Worm (Caenorhabditis elegans) whole organism, mixed stage, embryonic: ENCODE results near the gene clec-88.

Experiments used
- M03D4.4 ChIP-seq: sonication (generic microtip); optimal IDR thresholded peaks from 2 replicates; lab custom pipeline; 2017; ENCODE audit warnings: mild to moderate bottlenecking, missing genetic modification characterization, missing compliant biosample characterization
- bed-3 ChIP-seq: fragments of 200-800 bp; sonication (Bioruptor generic); optimal IDR thresholded peaks from 3 replicates; lab custom pipeline; 2018; ENCODE audit warnings: mild to moderate bottlenecking, missing genetic modification characterization, moderate library complexity, missing compliant biosample characterization
- ceh-39 ChIP-seq: fragments of 150-350 bp; optimal IDR thresholded peaks from 2 replicates; lab custom pipeline; 2014; ENCODE audit warnings: missing biosample characterization, missing genetic modification characterization
- ceh-43 ChIP-seq: fragments of 200-800 bp; sonication (Bioruptor generic); optimal IDR thresholded peaks from 2 replicates; lab custom pipeline; 2018; ENCODE audit warnings: mild to moderate bottlenecking, missing genetic modification characterization, moderate library complexity, missing compliant biosample characterization
- ceh-83 ChIP-seq: fragments of 200-800 bp; sonication (Bioruptor generic); optimal IDR thresholded peaks from 2 replicates; lab custom pipeline; 2018; ENCODE audit warnings: mild to moderate bottlenecking, missing genetic modification characterization, missing compliant biosample characterization
- ces-1 ChIP-seq: fragments of 150-350 bp; optimal IDR thresholded peaks from 2 replicates; lab custom pipeline; 2014; ENCODE audit warnings: missing biosample characterization, missing genetic modification reagents, missing genetic modification characterization
- cnd-1 ChIP-seq: fragments of 200-800 bp; sonication (Bioruptor generic); optimal IDR thresholded peaks from 2 replicates; lab custom pipeline; 2018; ENCODE audit warnings: mild to moderate bottlenecking, missing genetic modification characterization, missing compliant biosample characterization
- drap-1 ChIP-seq: fragments of 200-800 bp; sonication (Bioruptor generic); optimal IDR thresholded peaks from 3 replicates; lab custom pipeline; 2018; ENCODE audit warnings: mild to moderate bottlenecking, missing genetic modification characterization, missing compliant biosample characterization
- elt-1 ChIP-seq: sonication (generic microtip); optimal IDR thresholded peaks from 2 replicates; lab custom pipeline; 2017; ENCODE audit warnings: missing genetic modification characterization, mild to moderate bottlenecking, missing compliant biosample characterization, antibody characterized with exemption, moderate library complexity, borderline replicate concordance; ENCODE audit not compliant: insufficient read depth
- elt-3 ChIP-seq: fragments of 150-350 bp; optimal IDR thresholded peaks from 2 replicates; lab custom pipeline; 2014; ENCODE audit warnings: missing biosample characterization, missing genetic modification characterization
- ham-2 ChIP-seq: fragments of 200-800 bp; sonication (Bioruptor generic); optimal IDR thresholded peaks from 2 replicates; lab custom pipeline; 2018; ENCODE audit warnings: mild to moderate bottlenecking, missing genetic modification characterization, missing compliant biosample characterization
- hlh-1 ChIP-seq: fragments of 150-350 bp; optimal IDR thresholded peaks from 2 replicates; lab custom pipeline; 2014; ENCODE audit warnings: missing biosample characterization, missing genetic modification reagents, missing genetic modification characterization
- lin-13 ChIP-seq: fragments of 150-350 bp; optimal IDR thresholded peaks from 2 replicates; lab custom pipeline; 2014; ENCODE audit warnings: missing biosample characterization, missing genetic modification characterization
- lin-32 ChIP-seq: fragments of 200-800 bp; sonication (Bioruptor generic); optimal IDR thresholded peaks from 2 replicates; lab custom pipeline; 2018; ENCODE audit warnings: mild to moderate bottlenecking, missing genetic modification characterization, missing compliant biosample characterization
- lsy-2 ChIP-seq: fragments of 150-350 bp; optimal IDR thresholded peaks from 2 replicates; lab custom pipeline; 2014; ENCODE audit warnings: missing biosample characterization, missing genetic modification characterization
- mep-1 ChIP-seq: fragments of 150-350 bp; optimal IDR thresholded peaks from 2 replicates; lab custom pipeline; 2017; ENCODE audit warnings: missing biosample characterization, missing genetic modification reagents, missing genetic modification characterization, inconsistent platforms
- mls-2 ChIP-seq: sonication (generic microtip); optimal IDR thresholded peaks from 2 replicates; lab custom pipeline; 2016; ENCODE audit warnings: mild to moderate bottlenecking, missing genetic modification characterization, moderate library complexity, missing compliant biosample characterization
- nhr-12 ChIP-seq: fragments of 150-350 bp; optimal IDR thresholded peaks from 2 replicates; lab custom pipeline; 2014; ENCODE audit warnings: missing biosample characterization, missing genetic modification characterization
- nhr-2 ChIP-seq: fragments of 150-350 bp; optimal IDR thresholded peaks from 2 replicates; lab custom pipeline; 2014; ENCODE audit warnings: missing biosample characterization, missing genetic modification characterization
- nhr-237 ChIP-seq: fragments of 150-350 bp; optimal IDR thresholded peaks from 2 replicates; lab custom pipeline; 2014; ENCODE audit warnings: missing biosample characterization, missing genetic modification characterization
- nhr-28 ChIP-seq: fragments of 150-350 bp; optimal IDR thresholded peaks from 2 replicates; lab custom pipeline; 2014; ENCODE audit warnings: missing biosample characterization, missing genetic modification characterization
- nhr-76 ChIP-seq: sonication (generic microtip); optimal IDR thresholded peaks from 2 replicates; lab custom pipeline; 2017; ENCODE audit warnings: missing biosample characterization, missing genetic modification characterization
- snpc-4 ChIP-seq: fragments of 150-350 bp; optimal IDR thresholded peaks from 2 replicates; lab custom pipeline; 2014; ENCODE audit warnings: missing biosample characterization, missing genetic modification characterization
- sptf-1 ChIP-seq: sonication (generic microtip); optimal IDR thresholded peaks from 2 replicates; lab custom pipeline; 2017; ENCODE audit warnings: mild to moderate bottlenecking, missing genetic modification characterization, moderate library complexity, missing compliant biosample characterization
- tbx-8 ChIP-seq: fragments of 200-800 bp; sonication (Bioruptor generic); optimal IDR thresholded peaks from 2 replicates; lab custom pipeline; 2018; ENCODE audit warnings: mild to moderate bottlenecking, missing genetic modification characterization, moderate library complexity, missing compliant biosample characterization
- unc-120 ChIP-seq: sonication (generic microtip); optimal IDR thresholded peaks from 2 replicates; lab custom pipeline; 2017; ENCODE audit warnings: missing genetic modification characterization, missing compliant biosample characterization; ENCODE audit not compliant: poor library complexity, severe bottlenecking
- unc-39 ChIP-seq: fragments of 150-350 bp; optimal IDR thresholded peaks from 2 replicates; lab custom pipeline; 2014; ENCODE audit warnings: missing biosample characterization, missing genetic modification characterization
- unc-62 ChIP-seq: fragments of 150-350 bp; optimal IDR thresholded peaks from 2 replicates; lab custom pipeline; 2014; ENCODE audit warnings: missing biosample characterization, missing genetic modification reagents, missing genetic modification characterization
- zip-8 ChIP-seq: fragments of 150-350 bp; optimal IDR thresholded peaks from 2 replicates; lab custom pipeline; 2014; ENCODE audit warnings: missing biosample characterization, missing genetic modification characterization
- ztf-11 ChIP-seq: fragments of 150-350 bp; optimal IDR thresholded peaks from 2 replicates; lab custom pipeline; 2014; ENCODE audit warnings: missing biosample characterization, missing genetic modification characterization

clec-88 gene

DNA sequence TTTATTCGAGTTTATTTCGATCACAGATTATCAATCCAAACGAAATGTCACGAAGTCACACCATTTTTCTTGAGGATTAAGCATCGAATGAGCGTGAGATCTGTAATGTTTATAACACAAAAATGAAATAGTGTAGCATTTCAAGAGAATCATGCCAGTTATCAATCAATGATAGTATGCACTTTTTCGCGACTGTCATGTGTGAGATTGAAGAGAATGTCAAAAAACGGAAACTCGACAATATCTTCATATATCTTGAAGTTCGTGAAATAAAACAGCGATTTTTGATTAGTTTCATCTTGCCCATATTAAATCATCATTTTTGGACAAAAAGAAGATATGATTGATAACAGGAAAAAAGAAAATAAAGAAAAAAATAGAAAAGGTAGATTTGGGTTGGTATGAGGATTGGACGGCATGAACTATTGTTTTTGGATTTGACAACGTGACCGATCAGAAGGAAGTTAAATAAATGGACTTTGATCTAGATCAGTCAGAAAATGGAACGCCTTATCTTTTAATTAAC is 13.6 kb downstream of the clec-88 start:
- TF ChIP-seq mep-1 (tag; lab: Kevin White, UChicago) (no peak), nhr-76 (no peak), tbx-8 (GFP tag; lab: Kevin White, UChicago) (no peak), unc-120 (no peak), nhr-237 (tag; lab: Kevin White, UChicago) (no peak), ceh-39 (tag; lab: Kevin White, UChicago) (no peak), mls-2 (tag; lab: Kevin White, UChicago) (no peak)

DNA sequence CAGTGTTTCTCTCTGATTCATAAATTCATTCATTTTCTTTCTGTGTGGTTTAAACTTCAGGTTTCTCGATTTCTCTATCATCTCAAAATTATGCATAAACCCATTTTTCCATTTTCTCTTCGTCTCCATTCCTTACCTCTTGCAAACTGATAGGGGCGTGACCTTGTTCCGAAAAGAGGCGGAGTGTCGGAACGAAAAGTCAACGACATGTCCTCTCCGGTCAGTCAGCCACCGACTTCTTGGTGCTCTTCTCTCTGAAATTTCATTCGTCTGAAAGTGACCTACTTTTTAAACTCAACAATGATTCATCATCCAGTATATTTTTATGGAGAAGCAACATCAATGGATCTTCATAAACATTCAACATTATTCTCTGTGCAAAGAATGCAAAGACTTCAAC is 15.3 kb downstream of the clec-88 start, which contains the start of gene F58F12.12:
F58F12.12 (plus strand) TSS at position 301 of the 400 bp plus-strand sequence.
- TF ChIP-seq M03D4.4 (tag; lab: Kevin White, UChicago) (no peak), nhr-237 (tag; lab: Kevin White, UChicago) (no peak), lin-32 (GFP tag; lab: Kevin White, UChicago) (no peak), nhr-12 (no peak), mep-1 (tag; lab: Kevin White, UChicago) (no peak), snpc-4 (no peak), ceh-43 (no peak), unc-39 (tag; lab: Kevin White, UChicago) (no peak), elt-3 (tag; lab: Kevin White, UChicago) (no peak), nhr-2 (tag; lab: Kevin White, UChicago) (no peak), bed-3 (GFP tag; lab: Kevin White, UChicago) (no peak)

DNA sequence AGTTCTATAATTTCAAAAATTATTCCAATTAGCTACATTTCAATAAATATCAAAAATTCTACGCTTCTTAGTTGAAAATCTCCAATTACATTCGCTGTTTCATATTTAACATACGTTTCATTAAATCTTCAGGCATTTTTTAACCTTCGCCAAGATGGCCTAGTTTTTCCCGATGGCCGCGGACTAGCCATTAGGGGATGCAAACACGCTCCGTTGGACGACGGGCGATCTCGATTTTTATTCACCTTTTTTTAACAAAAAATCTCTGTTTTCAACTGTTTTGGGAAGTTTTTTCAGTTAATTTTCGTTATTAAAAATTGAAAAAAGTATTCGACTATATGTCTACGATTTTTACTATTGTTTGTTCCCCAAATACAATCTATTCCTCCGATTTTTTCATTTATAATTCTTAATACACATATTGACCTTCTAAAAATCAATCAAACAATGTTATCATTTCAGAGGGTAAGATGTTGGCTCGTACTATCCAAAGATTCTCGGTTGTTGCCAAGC is 17.7 kb downstream of the clec-88 start, which contains the start of gene F58F12.1:
F58F12.1 (plus strand) TSS at position 463 of the 513 bp plus-strand sequence.
- TF ChIP-seq cnd-1 (no peak), hlh-1 (tag; lab: Kevin White, UChicago) (no peak), lsy-2 (tag; lab: Kevin White, UChicago) (peak; percentile 47), zip-8 (tag; lab: Kevin White, UChicago) (no peak), sptf-1 (tag; lab: Kevin White, UChicago) (peak; percentile 12), lin-13 (tag; lab: Kevin White, UChicago) (peak; percentile 38), ces-1 (peak; percentile 22), nhr-237 (tag; lab: Kevin White, UChicago) (peak; percentile 43), mep-1 (tag; lab: Kevin White, UChicago) (peak; percentile 66), nhr-28 (tag; lab: Kevin White, UChicago) (no peak), drap-1 (GFP tag; lab: Kevin White, UChicago) (no peak), ceh-83 (GFP tag; lab: Kevin White, UChicago) (no peak), elt-1 (tag; lab: Kevin White, UChicago) (no peak)

DNA sequence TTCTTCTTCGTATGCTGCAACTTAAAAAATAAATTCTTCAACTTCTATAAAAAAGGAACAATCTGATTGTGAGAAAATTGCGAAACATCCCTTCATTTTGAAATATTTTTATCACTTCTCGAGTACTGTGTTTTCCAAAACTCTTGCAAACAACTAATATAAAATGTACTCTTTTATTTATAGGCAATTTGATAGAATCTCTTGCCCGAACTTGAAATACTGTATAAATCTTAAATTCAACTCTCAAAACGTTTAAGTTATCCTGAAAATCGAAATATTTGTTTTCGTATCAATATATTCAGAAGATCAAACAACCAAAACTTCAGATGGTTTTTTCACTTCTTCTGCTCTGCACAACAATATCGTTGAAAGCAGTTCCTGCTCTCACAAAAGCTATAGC is 20.9 kb downstream of the clec-88 start, which contains the start of gene F58F12.4:
F58F12.4 (plus strand) TSS at position 301 of the 400 bp plus-strand sequence.
- TF ChIP-seq ces-1 (no peak), snpc-4 (no peak), ham-2 (GFP tag; lab: Kevin White, UChicago) (no peak), sptf-1 (tag; lab: Kevin White, UChicago) (no peak), hlh-1 (tag; lab: Kevin White, UChicago) (no peak), ceh-83 (GFP tag; lab: Kevin White, UChicago) (no peak), nhr-76 (no peak), ztf-11 (tag; lab: Kevin White, UChicago) (no peak), elt-1 (tag; lab: Kevin White, UChicago) (no peak), unc-62 (no peak), unc-39 (tag; lab: Kevin White, UChicago) (no peak), unc-120 (no peak), ceh-39 (tag; lab: Kevin White, UChicago) (no peak), nhr-12 (no peak), nhr-237 (tag; lab: Kevin White, UChicago) (no peak), bed-3 (GFP tag; lab: Kevin White, UChicago) (no peak), nhr-28 (tag; lab: Kevin White, UChicago) (no peak), tbx-8 (GFP tag; lab: Kevin White, UChicago) (no peak), M03D4.4 (tag; lab: Kevin White, UChicago) (no peak)

DNA sequence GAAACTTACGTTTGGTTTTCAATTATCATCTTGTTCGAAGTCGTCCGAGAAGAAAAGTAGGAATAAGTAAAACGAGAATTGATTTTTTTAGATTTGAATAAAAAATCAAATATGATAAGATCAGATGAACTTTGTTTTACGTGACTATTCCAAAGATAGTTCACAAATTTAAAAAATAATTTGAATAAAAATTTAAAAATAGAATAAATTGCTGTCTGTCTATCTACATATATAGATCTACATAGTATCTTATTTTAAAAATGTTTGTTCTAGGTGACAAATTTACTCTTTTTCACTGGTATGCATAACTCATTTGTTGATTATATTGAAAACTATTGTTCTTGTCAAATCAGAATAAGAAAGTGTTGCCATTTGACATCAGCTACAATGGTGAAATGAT is 22.4 kb downstream of the clec-88 start, which contains the start of gene F58F12.2:
F58F12.2 (minus strand) TSS at position 101 of the 400 bp plus-strand sequence.
- TF ChIP-seq hlh-1 (tag; lab: Kevin White, UChicago) (no peak), ham-2 (GFP tag; lab: Kevin White, UChicago) (no peak), lsy-2 (tag; lab: Kevin White, UChicago) (no peak)
